Worm (Caenorhabditis elegans): ENCODE data around the gene F55D1.1.

ce11 chrX:5519567-5519966 lies 29.9 kb downstream of the F55D1.1 start:
- peak; percentile 99 for TF ChIP-seq ces-1 (GFP tag; optimal IDR thresholded peaks at IDR 0.05)
- no peak for TF ChIP-seq nhr-2 (tag; optimal IDR thresholded peaks at IDR 0.05)
- no peak for TF ChIP-seq ceh-43 (GFP tag; optimal IDR thresholded peaks at IDR 0.05)
- no peak for TF ChIP-seq elt-3 (tag; optimal IDR thresholded peaks at IDR 0.05)
- no peak for TF ChIP-seq lsy-2 (tag; optimal IDR thresholded peaks at IDR 0.05)
- TF ChIP-seq blmp-1 (tag; optimal IDR thresholded peaks at IDR 0.05): no peak
- no peak for TF ChIP-seq lin-13 (tag; optimal IDR thresholded peaks at IDR 0.05)
- no peak for TF ChIP-seq nhr-28 (tag; optimal IDR thresholded peaks at IDR 0.05)
